Fruit fly (Drosophila melanogaster): Measurements from ENCODE around the gene CDase.

DNA sequence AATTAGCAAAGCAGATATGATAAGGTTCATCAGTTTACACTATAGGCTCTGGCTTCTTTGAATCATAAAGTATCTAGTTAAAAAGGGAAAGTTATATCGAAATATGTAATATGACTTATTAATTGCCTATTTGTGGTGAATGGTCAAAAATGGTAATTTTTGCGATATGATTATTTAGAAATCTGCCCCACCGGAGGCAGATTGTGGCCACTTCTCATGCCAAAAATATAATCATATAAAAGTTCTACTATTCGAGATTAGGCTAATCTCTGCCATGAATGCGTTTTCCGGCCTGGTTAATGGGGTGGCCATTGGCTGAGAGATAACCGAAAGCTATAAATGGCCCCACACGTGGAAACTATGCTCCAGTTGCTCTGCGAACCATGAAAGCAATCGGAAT is 30.9 kb upstream of the CDase start, which contains the start of gene CG15533:
- TF ChIP-seq Hnf4 (GFP tag; optimal IDR thresholded peaks at IDR 0.05) = no peak
- no peak for TF ChIP-seq brk (GFP tag; optimal IDR thresholded peaks at IDR 0.05)
- no peak for TF ChIP-seq Jra (GFP tag; optimal IDR thresholded peaks at IDR 0.05)
- no peak for TF ChIP-seq Abd-B (GFP tag; optimal IDR thresholded peaks at IDR 0.05)
- no peak for TF ChIP-seq psq (GFP tag; optimal IDR thresholded peaks at IDR 0.05)
- no peak for TF ChIP-seq usp (GFP tag; optimal IDR thresholded peaks at IDR 0.05)
